Worm (Caenorhabditis elegans): ENCODE results near the gene hst-6.
A peak's percentile ranks its signal among the peaks of the same experiment; 100 is the strongest.

Gene hst-6

ce11 chrX:5303500-5303899, 28.1 kb downstream of the hst-6 start, which contains the start of gene ags-3:
Gene ags-3, minus strand, starts transcription at chrX:5303600.
- no peak for TF ChIP-seq hlh-11 (tag; optimal IDR thresholded peaks at IDR 0.05)

ce11 chrX:5309622-5310021, 34.3 kb downstream of the hst-6 start:
- 0 out of 2 replicates have a peak, but pooled peaks have one; percentile 17 for TF ChIP-seq egl-43 (GFP tag; IDR thresholded peaks at IDR 0.05)
- TF ChIP-seq fos-1 (tag; optimal IDR thresholded peaks at IDR 0.05), result no peak

DNA sequence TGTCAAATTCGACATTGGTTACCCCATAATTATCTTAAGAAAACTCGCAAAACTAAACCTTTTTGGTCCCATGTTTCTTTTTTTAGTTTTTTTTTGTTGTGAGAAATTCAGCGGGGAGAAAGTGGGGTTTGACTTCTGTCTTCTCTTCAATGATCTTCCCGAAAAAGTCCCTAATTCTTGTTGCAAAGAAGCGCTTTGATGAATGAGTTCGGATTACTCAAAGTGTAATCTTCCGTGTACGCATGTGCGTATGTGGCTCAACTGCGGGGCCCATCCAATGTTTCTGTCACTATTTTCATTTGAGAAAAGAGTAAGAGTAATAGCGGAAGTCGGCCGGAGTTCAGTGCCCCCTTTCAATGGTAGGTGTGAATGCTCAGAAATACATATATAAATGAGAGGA, 35.8 kb downstream of the hst-6 start:
- TF ChIP-seq unc-62 (GFP tag; optimal IDR thresholded peaks at IDR 0.05 in 1 of 2) (no peak), unc-62 (tag; optimal IDR thresholded peaks at IDR 0.05) (no peak), mdt-29 (GFP tag; IDR thresholded peaks at IDR 0.05) (no peak), ZK546.5 (tag; optimal IDR thresholded peaks at IDR 0.05) (no peak), attf-4 (tag; optimal IDR thresholded peaks at IDR 0.05) (no peak), nhr-41 (GFP tag; IDR thresholded peaks at IDR 0.05) (no peak), nhr-77 (tag; optimal IDR thresholded peaks at IDR 0.05) (no peak), ces-1 (GFP tag; optimal IDR thresholded peaks at IDR 0.05) (no peak), jun-1 (tag; optimal IDR thresholded peaks at IDR 0.05) (no peak), daf-16 (GFP tag; optimal IDR thresholded peaks at IDR 0.05) (no peak), daf-16 (tag; optimal IDR thresholded peaks at IDR 0.05) (no peak), ctbp-1 (GFP tag; IDR thresholded peaks at IDR 0.05) (no peak), dmd-6 (GFP tag; IDR thresholded peaks at IDR 0.05) (no peak), aha-1 (tag) (no peak), daf-8 (GFP tag; IDR thresholded peaks at IDR 0.05) (no peak)

ce11 chrX:5319214-5319838, 44.0 kb downstream of the hst-6 start:
- TF ChIP-seq T20F7.1 (GFP tag; optimal IDR thresholded peaks at IDR 0.05) (peak; percentile 18), F10B5.3 (tag; optimal IDR thresholded peaks at IDR 0.05) (no peak), spr-1 (tag; optimal IDR thresholded peaks at IDR 0.05) (peak; percentile 11), ama-1 (optimal IDR thresholded peaks at IDR 0.05) (no peak), daf-12 (tag; optimal IDR thresholded peaks at IDR 0.05) (no peak), madf-9 (GFP tag; conservative IDR thresholded peaks at IDR 0.05) (peak; percentile 73), ztf-7 (tag; optimal IDR thresholded peaks at IDR 0.05) (peak; percentile 68), nhr-11 (tag; optimal IDR thresholded peaks at IDR 0.05) (no peak), aha-1 (tag) (peak; percentile 98), nhr-48 (tag; optimal IDR thresholded peaks at IDR 0.05) (peak; percentile 53), nhr-28 (tag; optimal IDR thresholded peaks at IDR 0.05) (peak; percentile 13), lir-3 (tag; optimal IDR thresholded peaks at IDR 0.05) (peak; percentile 55), sdz-12 (GFP tag; optimal IDR thresholded peaks at IDR 0.05) (peak; percentile 58), Y48G9A.11 (GFP tag; IDR thresholded peaks at IDR 0.05) (no peak; the same call in 1 of the 2 replicates), ces-1 (GFP tag; optimal IDR thresholded peaks at IDR 0.05) (no peak), zfp-3 (GFP tag; conservative IDR thresholded peaks at IDR 0.05) (no peak), hlh-30 (tag; optimal IDR thresholded peaks at IDR 0.05; ENCODE audit: insufficient read depth) (peak; percentile 42), dmd-9 (GFP tag; IDR thresholded peaks at IDR 0.05) (peak; percentile 64; the same call in 1 of the 2 replicates), snpc-4 (tag; optimal IDR thresholded peaks at IDR 0.05) (peak; percentile 15), unc-62 (GFP tag; optimal IDR thresholded peaks at IDR 0.05 in 1 of 2) (peak in 1 of 2 experiments; percentile 96), unc-62 (tag; optimal IDR thresholded peaks at IDR 0.05) (no peak), dmd-6 (GFP tag; IDR thresholded peaks at IDR 0.05) (peak; percentile 57), mdt-29 (GFP tag; IDR thresholded peaks at IDR 0.05) (peak; percentile 33; the same call in 1 of the 2 replicates), dve-1 (tag; optimal IDR thresholded peaks at IDR 0.05; ENCODE audit: insufficient read depth) (peak; percentile 58), vab-7 (GFP tag; IDR thresholded peaks at IDR 0.05) (peak; percentile 72; the same call in 1 of the 2 replicates), rbr-2 (tag; optimal IDR thresholded peaks at IDR 0.05) (peak; percentile 61), attf-4 (tag; optimal IDR thresholded peaks at IDR 0.05) (peak; percentile 47), daf-16 (GFP tag; optimal IDR thresholded peaks at IDR 0.05) (peak; percentile 26 to 73), daf-16 (tag; optimal IDR thresholded peaks at IDR 0.05) (peak; percentile 45), nhr-111 (GFP tag; optimal IDR thresholded peaks at IDR 0.05) (peak; percentile 68), nhr-42 (GFP tag; IDR thresholded peaks at IDR 0.05) (peak; percentile 75; the same call in 1 of the 2 replicates), gei-8 (GFP tag; optimal IDR thresholded peaks at IDR 0.05) (peak; percentile 65), nhr-41 (GFP tag; IDR thresholded peaks at IDR 0.05) (no peak), tra-1 (GFP tag; IDR thresholded peaks at IDR 0.05) (0 out of 2 replicates have a peak, but pooled peaks have one; percentile 31), lin-1 (GFP tag; IDR thresholded peaks at IDR 0.05) (peak; percentile 67; the same call in 1 of the 2 replicates), lin-29 (GFP tag; IDR thresholded peaks at IDR 0.05) (peak; percentile 33; the same call in 1 of the 2 replicates)

Measured in whole organism, L4 larva.